Fruit fly (Drosophila melanogaster): ENCODE measurements around the gene RpL3.

The RpL3 gene

dm6 chr3R:11209801-11210402 is 11.8 kb upstream of the RpL3 start, which contains the start of the genes SdhC and Tctp (continued):
- TF ChIP-seq ro (GFP tag; IDR thresholded peaks at IDR 0.05) (no peak), ssp (GFP tag; IDR thresholded peaks at IDR 0.05) (no peak), al (GFP tag; IDR thresholded peaks at IDR 0.05) (no peak), E2f1 (GFP tag; IDR thresholded peaks at IDR 0.05) (no peak), CG2889 (GFP tag; IDR thresholded peaks at IDR 0.05) (no peak), fu2 (GFP tag; optimal IDR thresholded peaks at IDR 0.05) (no peak), dmrt99B (tag; optimal IDR thresholded peaks at IDR 0.05) (peak; percentile 9), CTCF (GFP tag; optimal IDR thresholded peaks at IDR 0.05) (no peak), HLH4C (GFP tag; IDR thresholded peaks at IDR 0.05; ENCODE audit: partially characterized antibody) (no peak), CG14710 (tag; optimal IDR thresholded peaks at IDR 0.05) (peak; percentile 89), Nf-YC (tag; optimal IDR thresholded peaks at IDR 0.05) (peak; percentile 70), Aef1 (GFP tag; IDR thresholded peaks at IDR 0.05) (no peak), CG1602 (GFP tag; optimal IDR thresholded peaks at IDR 0.05) (peak; percentile 0), CG5180 (GFP tag; optimal IDR thresholded peaks at IDR 0.05) (peak; percentile 2), Dek (tag; optimal IDR thresholded peaks at IDR 0.05) (peak; percentile 52), Ptx1 (GFP tag; IDR thresholded peaks at IDR 0.05) (no peak), ems (GFP tag; optimal IDR thresholded peaks at IDR 0.05) (no peak), dmrt11E (tag; optimal IDR thresholded peaks at IDR 0.05) (peak; percentile 47), CG15269 (tag; optimal IDR thresholded peaks at IDR 0.05) (peak; percentile 51), org-1 (GFP tag; optimal IDR thresholded peaks at IDR 0.05) (no peak), lilli (GFP tag; optimal IDR thresholded peaks at IDR 0.05) (peak; percentile 44), CG7372 (GFP tag; IDR thresholded peaks at IDR 0.05) (no peak), CG5245 (GFP tag; optimal IDR thresholded peaks at IDR 0.05) (no peak), fd64A (GFP tag; optimal IDR thresholded peaks at IDR 0.05) (no peak), CG18476 (GFP tag; optimal IDR thresholded peaks at IDR 0.05) (peak; percentile 38), sr (GFP tag; IDR thresholded peaks at IDR 0.05) (no peak), Oli (tag; optimal IDR thresholded peaks at IDR 0.05) (no peak), CG3407 (GFP tag; optimal IDR thresholded peaks at IDR 0.05) (no peak), caup (GFP tag; optimal IDR thresholded peaks at IDR 0.05; ENCODE audit: severe bottlenecking) (peak; percentile 20), fd102C (GFP tag; optimal IDR thresholded peaks at IDR 0.05) (no peak), Ets65A (GFP tag) (peak; percentile 88), CG15073 (GFP tag; optimal IDR thresholded peaks at IDR 0.05) (no peak), CG14050 (GFP tag; IDR thresholded peaks at IDR 0.05) (no peak), CG7357 (GFP tag; IDR thresholded peaks at IDR 0.05) (no peak), dm (GFP tag; optimal IDR thresholded peaks at IDR 0.05) (peak; percentile 68), Sox102F (GFP tag; optimal IDR thresholded peaks at IDR 0.05) (no peak), CG1024 (GFP tag; IDR thresholded peaks at IDR 0.05) (no peak), CG8944 (GFP tag; optimal IDR thresholded peaks at IDR 0.05) (no peak), Meics (GFP tag; optimal IDR thresholded peaks at IDR 0.05) (peak; percentile 62), vvl (GFP tag; IDR thresholded peaks at IDR 0.05) (0 out of 2 replicates have a peak, but pooled peaks have one; percentile 34), NC2α (GFP tag; optimal IDR thresholded peaks at IDR 0.05) (no peak), Hmr (GFP tag; optimal IDR thresholded peaks at IDR 0.05) (peak; percentile 73), CG4617 (GFP tag; optimal IDR thresholded peaks at IDR 0.05; ENCODE audit: borderline replicate concordance) (peak; percentile 38), CG12236 (GFP tag; optimal IDR thresholded peaks at IDR 0.05) (no peak), CG13287 (GFP tag; IDR thresholded peaks at IDR 0.05; ENCODE audit: partially characterized antibody) (peak; percentile 63), CG8290 (GFP tag; optimal IDR thresholded peaks at IDR 0.05) (peak; percentile 28), CG8290 (tag; optimal IDR thresholded peaks at IDR 0.05) (peak in 1 of 2 experiments; percentile 71), CG4328 (GFP tag; optimal IDR thresholded peaks at IDR 0.05) (peak; percentile 30), CG6689 (GFP tag; IDR thresholded peaks at IDR 0.05) (no peak), Fer2 (tag; optimal IDR thresholded peaks at IDR 0.05) (no peak), dati (GFP tag; IDR thresholded peaks at IDR 0.05) (no peak), CG10565 (GFP tag; optimal IDR thresholded peaks at IDR 0.05) (no peak)
